Fruit fly (Drosophila melanogaster) whole organism, adult: ENCODE data around the gene RabX6.
A peak's percentile ranks its signal among the peaks of the same experiment; 100 is the strongest.

ENCODE experiments used
- CG11617 ChIP-seq: fragments of 200-800 bp; sonication (Bioruptor generic); optimal IDR thresholded peaks from 2 replicates; lab custom pipeline; 2017; ENCODE audit warnings: mild to moderate bottlenecking, missing biosample characterization, missing genetic modification reagents, missing genetic modification characterization
- CG12768 ChIP-seq: fragments of 200-800 bp; sonication (Bioruptor generic); optimal IDR thresholded peaks from 2 replicates; lab custom pipeline; 2017; ENCODE audit warnings: missing biosample characterization, missing genetic modification characterization, mild to moderate bottlenecking, moderate library complexity, missing genetic modification reagents
- CG14711 ChIP-seq: fragments of 200-800 bp; sonication (Bioruptor generic); optimal IDR thresholded peaks from 2 replicates; lab custom pipeline; 2018; ENCODE audit warnings: missing biosample characterization, mild to moderate bottlenecking, missing genetic modification characterization, moderate library complexity
- CG1620 ChIP-seq: fragments of 200-800 bp; sonication (Bioruptor generic); optimal IDR thresholded peaks from 2 replicates; lab custom pipeline; 2016; ENCODE audit warnings: missing biosample characterization, missing genetic modification characterization
- CG33017 ChIP-seq: fragments of 200-800 bp; sonication (Bioruptor generic); optimal IDR thresholded peaks from 2 replicates; lab custom pipeline; 2018; ENCODE audit warnings: missing biosample characterization, mild to moderate bottlenecking, missing genetic modification characterization, moderate library complexity
- CG5204 ChIP-seq: fragments of 200-800 bp; sonication (Bioruptor generic); optimal IDR thresholded peaks from 2 replicates; lab custom pipeline; 2016; ENCODE audit warnings: missing biosample characterization, missing genetic modification characterization
- CG7045 ChIP-seq: fragments of 200-800 bp; sonication (Bioruptor generic); optimal IDR thresholded peaks from 2 replicates; lab custom pipeline; 2017; ENCODE audit warnings: missing biosample characterization, mild to moderate bottlenecking, missing genetic modification characterization
- CG7101 ChIP-seq: fragments of 200-800 bp; sonication (Bioruptor generic); optimal IDR thresholded peaks from 2 replicates; lab custom pipeline; 2018; ENCODE audit warnings: missing biosample characterization, mild to moderate bottlenecking, missing genetic modification characterization, moderate library complexity
- Clk ChIP-seq: fragments of 200-800 bp; sonication (Bioruptor generic); optimal IDR thresholded peaks from 2 replicates; lab custom pipeline; 2017; ENCODE audit warnings: missing biosample characterization, missing genetic modification characterization
- Crg-1 ChIP-seq: fragments of 200-800 bp; sonication (Bioruptor generic); optimal IDR thresholded peaks from 2 replicates; lab custom pipeline; 2016; ENCODE audit warnings: missing biosample characterization, missing genetic modification characterization
- Hr96 ChIP-seq: fragments of 200-800 bp; sonication (Bioruptor generic); optimal IDR thresholded peaks from 2 replicates; lab custom pipeline; 2016; ENCODE audit warnings: missing biosample characterization, missing genetic modification characterization
- Mnt ChIP-seq: fragments of 200-800 bp; sonication (Bioruptor generic); optimal IDR thresholded peaks from 2 replicates; lab custom pipeline; 2016; ENCODE audit warnings: missing biosample characterization, mild to moderate bottlenecking, missing genetic modification characterization
- bab1 ChIP-seq: fragments of 200-800 bp; sonication (Bioruptor generic); optimal IDR thresholded peaks from 3 replicates; lab custom pipeline; 2019; ENCODE audit warnings: missing biosample characterization, mild to moderate bottlenecking, missing genetic modification characterization, moderate library complexity
- cic ChIP-seq: fragments of 200-800 bp; sonication (Bioruptor generic); optimal IDR thresholded peaks from 2 replicates; lab custom pipeline; 2017; ENCODE audit warnings: missing biosample characterization, mild to moderate bottlenecking, missing genetic modification characterization, moderate library complexity
- cnc ChIP-seq, 2 experiments: fragments of >200 bp; optimal IDR thresholded peaks; 2 replicates each; lab custom pipeline; 2017
- kay ChIP-seq: fragments of 200-800 bp; sonication (Bioruptor generic); peaks from one replicate; lab custom pipeline; 2016; ENCODE audit warnings: missing biosample characterization, missing genetic modification characterization, borderline replicate concordance
- ovo ChIP-seq: fragments of 200-800 bp; sonication (Bioruptor generic); optimal IDR thresholded peaks from 2 replicates; lab custom pipeline; 2016; ENCODE audit warnings: missing biosample characterization, missing genetic modification characterization
- pad ChIP-seq: fragments of 200-800 bp; sonication (Bioruptor generic); optimal IDR thresholded peaks from 3 replicates; lab custom pipeline; 2017; ENCODE audit warnings: missing biosample characterization, missing genetic modification characterization, mild to moderate bottlenecking, moderate library complexity, missing genetic modification reagents
- tj ChIP-seq: fragments of 200-800 bp; sonication (Bioruptor generic); optimal IDR thresholded peaks from 3 replicates; lab custom pipeline; 2017; ENCODE audit warnings: missing biosample characterization, mild to moderate bottlenecking, missing genetic modification characterization, moderate library complexity

The RabX6 gene

dm6 chr3L:727874-728273, 37.6 kb downstream of the RabX6 start:
- no peak for TF ChIP-seq cnc (optimal IDR thresholded peaks at IDR 0.05; lab: Kevin White, UChicago)
- no peak for TF ChIP-seq CG7101 (tag; lab: Kevin White, UChicago)
- TF ChIP-seq CG14711 (tag; lab: Kevin White, UChicago), result no peak
- TF ChIP-seq CG11617 (GFP tag; lab: Kevin White, UChicago), result no peak
- no peak for TF ChIP-seq Crg-1 (GFP tag; lab: Kevin White, UChicago)
- TF ChIP-seq Mnt, result no peak
- TF ChIP-seq ovo (GFP tag; lab: Kevin White, UChicago), result no peak
- no peak for TF ChIP-seq kay (GFP tag; lab: Kevin White, UChicago)
- no peak for TF ChIP-seq bab1 (GFP tag; lab: Kevin White, UChicago)
- TF ChIP-seq CG1620 (GFP tag; lab: Kevin White, UChicago), result no peak
- no peak for TF ChIP-seq CG7045 (GFP tag; lab: Kevin White, UChicago)

dm6 chr3L:728579-728978, 38.3 kb downstream of the RabX6 start:
- TF ChIP-seq tj (no peak), Hr96 (GFP tag; lab: Kevin White, UChicago) (no peak), Mnt (no peak), Clk (GFP tag; lab: Kevin White, UChicago) (no peak)

dm6 chr3L:729345-729744, 39.0 kb downstream of the RabX6 start:
- no peak for TF ChIP-seq CG5204 (GFP tag; lab: Kevin White, UChicago)
- no peak for TF ChIP-seq Hr96 (GFP tag; lab: Kevin White, UChicago)
- no peak for TF ChIP-seq Clk (GFP tag; lab: Kevin White, UChicago)
- TF ChIP-seq CG7101 (tag; lab: Kevin White, UChicago), result no peak
- TF ChIP-seq kay (GFP tag; lab: Kevin White, UChicago), result no peak
- no peak for TF ChIP-seq CG14711 (tag; lab: Kevin White, UChicago)
- TF ChIP-seq ovo (GFP tag; lab: Kevin White, UChicago), result no peak
- TF ChIP-seq Mnt, result no peak
- no peak for TF ChIP-seq pad
- no peak for TF ChIP-seq CG33017 (tag; lab: Kevin White, UChicago)
- no peak for TF ChIP-seq CG12768 (GFP tag; lab: Kevin White, UChicago)
- no peak for TF ChIP-seq cnc (optimal IDR thresholded peaks at IDR 0.05; lab: Kevin White, UChicago)
- no peak for TF ChIP-seq CG1620 (GFP tag; lab: Kevin White, UChicago)
- no peak for TF ChIP-seq tj
- TF ChIP-seq cic (GFP tag; lab: Kevin White, UChicago), result no peak
- TF ChIP-seq CG11617 (GFP tag; lab: Kevin White, UChicago), result no peak

dm6 chr3L:731469-731868, 41.2 kb downstream of the RabX6 start:
- no peak for TF ChIP-seq pad
- TF ChIP-seq CG5204 (GFP tag; lab: Kevin White, UChicago), result no peak
- TF ChIP-seq kay (GFP tag; lab: Kevin White, UChicago), result peak; percentile 20

- TF ChIP-seq tj, result peak; percentile 68
- no peak for TF ChIP-seq Hr96 (GFP tag; lab: Kevin White, UChicago)
These were observed 42.1 kb downstream of the RabX6 start for dm6 chr3L:732290-732954.

dm6 chr3L:733174-733829, 43.0 kb downstream of the RabX6 start:
- no peak for TF ChIP-seq CG7045 (GFP tag; lab: Kevin White, UChicago)
- no peak for TF ChIP-seq CG33017 (tag; lab: Kevin White, UChicago)
- no peak for TF ChIP-seq pad
- TF ChIP-seq cic (GFP tag; lab: Kevin White, UChicago), result no peak

- TF ChIP-seq bab1 (GFP tag; lab: Kevin White, UChicago), result no peak
- no peak for TF ChIP-seq CG12768 (GFP tag; lab: Kevin White, UChicago)
- TF ChIP-seq Clk (GFP tag; lab: Kevin White, UChicago), result no peak
- TF ChIP-seq CG33017 (tag; lab: Kevin White, UChicago), result no peak
- no peak for TF ChIP-seq CG11617 (GFP tag; lab: Kevin White, UChicago)
- no peak for TF ChIP-seq Hr96 (GFP tag; lab: Kevin White, UChicago)
- no peak for TF ChIP-seq CG1620 (GFP tag; lab: Kevin White, UChicago)
- TF ChIP-seq CG7045 (GFP tag; lab: Kevin White, UChicago), result no peak
- no peak for TF ChIP-seq pad
- no peak for TF ChIP-seq kay (GFP tag; lab: Kevin White, UChicago)
- no peak for TF ChIP-seq cnc (optimal IDR thresholded peaks at IDR 0.05; lab: Kevin White, UChicago)
These were observed 43.8 kb downstream of the RabX6 start for dm6 chr3L:733845-734697.
